Fruit fly (Drosophila melanogaster): Measurements from ENCODE around the gene CG13282.

DNA sequence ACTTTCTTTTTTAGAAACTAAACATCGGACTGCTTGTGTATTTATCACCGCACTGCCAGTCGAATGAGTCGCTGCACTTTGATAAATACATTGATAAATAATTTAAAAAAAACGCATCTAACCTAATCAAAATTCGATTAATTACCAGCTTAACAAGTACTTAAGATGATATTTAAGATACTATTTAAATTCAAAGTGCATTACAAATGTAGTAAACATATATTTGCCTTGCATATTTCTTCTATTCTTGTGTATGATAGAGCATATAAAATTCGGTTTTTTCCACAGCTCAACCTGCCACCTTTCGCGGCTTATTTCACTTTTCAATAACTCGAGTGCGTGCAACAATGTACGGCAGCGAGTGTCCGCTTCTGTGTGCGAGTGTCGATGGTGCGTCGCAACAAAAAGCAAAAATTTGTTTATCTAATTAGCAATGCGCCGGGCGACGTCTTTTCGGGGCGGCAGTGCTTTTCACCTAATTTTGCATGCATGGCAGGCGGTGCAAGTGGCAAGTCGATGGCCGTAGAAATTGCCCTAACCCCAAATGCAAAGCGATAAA is 29.8 kb downstream of the CG13282 start, which contains the start of gene CG13272:
- TF ChIP-seq CG8478 (optimal IDR thresholded peaks at IDR 0.05) (no peak), CTCF (optimal IDR thresholded peaks at IDR 0.05) (no peak)

All from S2 (cell line).